Worm (Caenorhabditis elegans) whole organism, late embryonic: ENCODE measurements around the gene fbxa-3.

ENCODE experiments used
- C08G9.2 ChIP-seq: sonication (generic microtip); optimal IDR thresholded peaks from 2 replicates; lab custom pipeline; 2016; ENCODE audit warnings: mild to moderate bottlenecking, missing genetic modification characterization, moderate library complexity, missing compliant biosample characterization
- C38D4.7 ChIP-seq: fragments of 200-800 bp; sonication (Bioruptor generic); optimal IDR thresholded peaks from 2 replicates; lab custom pipeline; 2018; ENCODE audit warnings: mild to moderate bottlenecking, missing genetic modification characterization, moderate library complexity, missing compliant biosample characterization
- F13H6.1 ChIP-seq: sonication (generic microtip); optimal IDR thresholded peaks from 2 replicates; lab custom pipeline; 2016; ENCODE audit warnings: missing genetic modification characterization, missing compliant biosample characterization
- K02D7.2 ChIP-seq: sonication (generic microtip); optimal IDR thresholded peaks from 2 replicates; lab custom pipeline; 2017; ENCODE audit warnings: mild to moderate bottlenecking, missing genetic modification characterization, missing compliant biosample characterization
- K09A11.1 ChIP-seq: sonication (generic microtip); optimal IDR thresholded peaks from 2 replicates; lab custom pipeline; 2017; ENCODE audit warnings: antibody characterized with exemption, mild to moderate bottlenecking, missing genetic modification characterization, missing compliant biosample characterization; ENCODE audit not compliant: insufficient read depth
- Y22D7AL.16 ChIP-seq: sonication (generic microtip); optimal IDR thresholded peaks from 2 replicates; lab custom pipeline; 2016; ENCODE audit warnings: missing genetic modification characterization, missing compliant biosample characterization
- ama-1 ChIP-seq: fragments of 150-350 bp; optimal IDR thresholded peaks from 2 replicates; lab custom pipeline; 2014
- ceh-18 ChIP-seq: sonication (generic microtip); optimal IDR thresholded peaks from 2 replicates; lab custom pipeline; 2016; ENCODE audit warnings: missing genetic modification characterization, missing compliant biosample characterization
- ceh-19 ChIP-seq: fragments of 200-800 bp; sonication (Bioruptor generic); optimal IDR thresholded peaks from 2 replicates; lab custom pipeline; 2018; ENCODE audit warnings: mild to moderate bottlenecking, missing genetic modification characterization, missing compliant biosample characterization
- ceh-2 ChIP-seq: sonication (generic microtip); optimal IDR thresholded peaks from 2 replicates; lab custom pipeline; 2016; ENCODE audit warnings: missing genotype, missing genetic modification characterization, missing compliant biosample characterization
- ceh-22 ChIP-seq: sonication (generic microtip); optimal IDR thresholded peaks from 2 replicates; lab custom pipeline; 2017; ENCODE audit warnings: missing biosample characterization, missing genetic modification characterization
- ceh-24 ChIP-seq: sonication (generic microtip); optimal IDR thresholded peaks from 2 replicates; lab custom pipeline; 2016; ENCODE audit warnings: mild to moderate bottlenecking, missing genetic modification characterization, missing compliant biosample characterization
- ceh-30 ChIP-seq: fragments of 150-350 bp; optimal IDR thresholded peaks from 2 replicates; lab custom pipeline; 2014; ENCODE audit warnings: missing biosample characterization, missing genetic modification characterization
- ceh-34 ChIP-seq: sonication (generic microtip); optimal IDR thresholded peaks from 2 replicates; lab custom pipeline; 2016; ENCODE audit warnings: mild to moderate bottlenecking, missing genetic modification characterization, missing compliant biosample characterization
- ceh-48 ChIP-seq: sonication (generic microtip); optimal IDR thresholded peaks from 2 replicates; lab custom pipeline; 2016; ENCODE audit warnings: missing genetic modification characterization, inconsistent platforms, missing compliant biosample characterization
- ceh-6 ChIP-seq: fragments of 200-800 bp; sonication (Bioruptor generic); optimal IDR thresholded peaks from 2 replicates; lab custom pipeline; 2018; ENCODE audit warnings: mild to moderate bottlenecking, missing genetic modification characterization, missing compliant biosample characterization
- ceh-9 ChIP-seq: sonication (generic microtip); optimal IDR thresholded peaks from 2 replicates; lab custom pipeline; 2016; ENCODE audit warnings: mild to moderate bottlenecking, missing genetic modification characterization, inconsistent platforms, missing compliant biosample characterization
- che-1 ChIP-seq: sonication (generic microtip); optimal IDR thresholded peaks from 2 replicates; lab custom pipeline; 2016; ENCODE audit warnings: mild to moderate bottlenecking, missing genetic modification characterization, missing compliant biosample characterization
- dve-1 ChIP-seq: sonication (generic microtip); optimal IDR thresholded peaks from 2 replicates; lab custom pipeline; 2017; ENCODE audit warnings: antibody characterized with exemption, mild to moderate bottlenecking, missing genetic modification characterization, missing compliant biosample characterization
- elt-2 ChIP-seq: sonication (generic microtip); optimal IDR thresholded peaks from 2 replicates; lab custom pipeline; 2016; ENCODE audit warnings: missing genetic modification reagents, missing genetic modification characterization, missing compliant biosample characterization
- eyg-1 ChIP-seq: sonication (generic microtip); optimal IDR thresholded peaks from 2 replicates; lab custom pipeline; 2016; ENCODE audit warnings: missing genotype, missing genetic modification characterization, missing compliant biosample characterization
- fax-1 ChIP-seq: sonication (generic microtip); optimal IDR thresholded peaks from 2 replicates; lab custom pipeline; 2016; ENCODE audit warnings: missing genotype, missing genetic modification characterization, missing compliant biosample characterization
- fkh-10 ChIP-seq: fragments of 150-350 bp; optimal IDR thresholded peaks from 2 replicates; lab custom pipeline; 2014; ENCODE audit warnings: missing biosample characterization, missing genetic modification reagents, missing genetic modification characterization
- fkh-6 ChIP-seq: sonication (generic microtip); optimal IDR thresholded peaks from 2 replicates; lab custom pipeline; 2016; ENCODE audit warnings: missing genetic modification characterization, missing compliant biosample characterization
- gmeb-2 ChIP-seq: sonication (generic microtip); optimal IDR thresholded peaks from 2 replicates; lab custom pipeline; 2016; ENCODE audit warnings: missing genetic modification characterization, inconsistent platforms, missing compliant biosample characterization
- hlh-30 ChIP-seq: sonication (generic microtip); optimal IDR thresholded peaks from 2 replicates; lab custom pipeline; 2017; ENCODE audit warnings: antibody characterized with exemption, missing genetic modification characterization, missing compliant biosample characterization; ENCODE audit not compliant: insufficient read depth
- hlh-6 ChIP-seq: sonication (generic microtip); optimal IDR thresholded peaks from 2 replicates; lab custom pipeline; 2016; ENCODE audit warnings: missing genotype, missing genetic modification characterization, missing compliant biosample characterization
- lim-6 ChIP-seq: sonication (generic microtip); optimal IDR thresholded peaks from 2 replicates; lab custom pipeline; 2016; ENCODE audit warnings: missing genetic modification characterization, missing compliant biosample characterization
- madf-2 ChIP-seq: sonication (generic microtip); optimal IDR thresholded peaks from 2 replicates; lab custom pipeline; 2017; ENCODE audit warnings: missing genetic modification characterization, missing compliant biosample characterization
- nfya-1 ChIP-seq: sonication (generic microtip); optimal IDR thresholded peaks from 2 replicates; lab custom pipeline; 2017; ENCODE audit warnings: missing genetic modification characterization, mild to moderate bottlenecking, missing compliant biosample characterization, antibody characterized with exemption, moderate library complexity
- nhr-232 ChIP-seq: sonication (generic microtip); optimal IDR thresholded peaks from 2 replicates; lab custom pipeline; 2016; ENCODE audit warnings: missing genetic modification characterization, missing compliant biosample characterization
- odd-2 ChIP-seq: sonication (generic microtip); optimal IDR thresholded peaks from 2 replicates; lab custom pipeline; 2017; ENCODE audit warnings: antibody characterized with exemption, mild to moderate bottlenecking, missing genetic modification characterization, missing compliant biosample characterization
- pag-3 ChIP-seq: sonication (generic microtip); optimal IDR thresholded peaks from 2 replicates; lab custom pipeline; 2016; ENCODE audit warnings: missing compliant biosample characterization, missing genetic modification characterization, borderline replicate concordance
- pax-1 ChIP-seq: fragments of 150-350 bp; optimal IDR thresholded peaks from 2 replicates; lab custom pipeline; 2014; ENCODE audit warnings: missing biosample characterization, missing genetic modification characterization
- pha-4 ChIP-seq: fragments of 150-350 bp; optimal IDR thresholded peaks from 2 replicates; lab custom pipeline; 2018; ENCODE audit warnings: missing biosample characterization, missing genetic modification reagents, missing genetic modification characterization
- ref-2 ChIP-seq: sonication (generic microtip); optimal IDR thresholded peaks from 2 replicates; lab custom pipeline; 2016; ENCODE audit warnings: missing genetic modification characterization, missing compliant biosample characterization
- rnt-1 ChIP-seq: sonication (generic microtip); optimal IDR thresholded peaks from 2 replicates; lab custom pipeline; 2016; ENCODE audit warnings: missing genetic modification characterization, missing compliant biosample characterization
- sdc-2 ChIP-seq: sonication (generic microtip); optimal IDR thresholded peaks from 2 replicates; lab custom pipeline; 2016; ENCODE audit warnings: missing genotype, missing genetic modification characterization, missing compliant biosample characterization
- sox-2 ChIP-seq: fragments of 200-800 bp; sonication (Bioruptor generic); IDR thresholded peaks from 2 replicates; pipeline ENCODE4 v1.3.6; 2022; ENCODE audit warnings: missing genetic modification reagents, missing genetic modification characterization, missing compliant biosample characterization
- sox-4 ChIP-seq: sonication (generic microtip); optimal IDR thresholded peaks from 2 replicates; lab custom pipeline; 2017; ENCODE audit warnings: mild to moderate bottlenecking, missing genetic modification characterization, inconsistent platforms, missing compliant biosample characterization
- ttx-3 ChIP-seq: sonication (generic microtip); optimal IDR thresholded peaks from 2 replicates; lab custom pipeline; 2016; ENCODE audit warnings: missing genetic modification reagents, missing genetic modification characterization, missing compliant biosample characterization

Gene fbxa-3

ce11 chrII:1818300-1818699 lies 2.4 kb downstream of the fbxa-3 start, which contains the start of gene fbxb-10:
fbxb-10 (minus strand) TSS chrII:1818400.
- TF ChIP-seq elt-2 (tag; lab: Kevin White, UChicago) (no peak), ceh-34 (tag; lab: Kevin White, UChicago) (no peak), sox-4 (no peak)
- TF ChIP-seq, all 69 proteins: peak for 0

- TF ChIP-seq pax-1 (tag; lab: Kevin White, UChicago), result no peak
- TF ChIP-seq K02D7.2 (tag; lab: Kevin White, UChicago), result no peak
- no peak for TF ChIP-seq odd-2
- no peak for TF ChIP-seq K09A11.1 (tag; lab: Kevin White, UChicago)
- no peak for TF ChIP-seq Y22D7AL.16 (tag; lab: Kevin White, UChicago)
- no peak for TF ChIP-seq rnt-1 (tag; lab: Kevin White, UChicago)
- no peak for TF ChIP-seq fkh-10 (GFP tag; lab: Kevin White, UChicago)
- no peak for TF ChIP-seq ceh-30
- TF ChIP-seq ceh-6 (GFP tag; lab: Kevin White, UChicago), result no peak
- no peak for TF ChIP-seq gmeb-2 (tag; lab: Kevin White, UChicago)
Observed at ce11 chrII:1816053-1816452, 4.6 kb downstream of the fbxa-3 start.

- TF ChIP-seq hlh-6 (tag; lab: Kevin White, UChicago) (no peak), hlh-30 (tag; lab: Kevin White, UChicago) (peak; percentile 42)
Observed at ce11 chrII:1808217-1808616, 12.5 kb downstream of the fbxa-3 start, which contains the start of gene C08F1.8. C08F1.8 (minus strand) TSS chrII:1808317.

ce11 chrII:1806358-1806757 lies 14.3 kb downstream of the fbxa-3 start, which contains the start of gene C08F1.12:
C08F1.12 (minus strand) TSS chrII:1806458.
- TF ChIP-seq che-1 (tag; lab: Kevin White, UChicago), result no peak
- no peak for TF ChIP-seq F13H6.1 (tag; lab: Kevin White, UChicago)
- no peak for TF ChIP-seq sox-2 (GFP tag; lab: Robert Waterston, UW)
- no peak for TF ChIP-seq madf-2
- no peak for TF ChIP-seq ttx-3 (tag; lab: Kevin White, UChicago)
- no peak for TF ChIP-seq ref-2
- TF ChIP-seq ceh-48 (tag; lab: Kevin White, UChicago), result no peak
- TF ChIP-seq pax-1 (tag; lab: Kevin White, UChicago), result no peak
- TF ChIP-seq ceh-34 (tag; lab: Kevin White, UChicago), result no peak
- TF ChIP-seq nfya-1 (tag; lab: Kevin White, UChicago), result no peak
- no peak for TF ChIP-seq sdc-2
- TF ChIP-seq eyg-1 (tag; lab: Kevin White, UChicago), result no peak
- no peak for TF ChIP-seq fkh-6 (tag; lab: Kevin White, UChicago)
- no peak for TF ChIP-seq dve-1 (tag; lab: Kevin White, UChicago)
- no peak for TF ChIP-seq ceh-19 (GFP tag; lab: Kevin White, UChicago)

- no peak for TF ChIP-seq ceh-18 (tag; lab: Kevin White, UChicago)
- no peak for TF ChIP-seq pha-4 (tag; lab: Kevin White, UChicago)
- TF ChIP-seq K09A11.1 (tag; lab: Kevin White, UChicago), result no peak
- TF ChIP-seq F13H6.1 (tag; lab: Kevin White, UChicago), result no peak
- no peak for TF ChIP-seq ceh-9 (tag; lab: Kevin White, UChicago)
- no peak for TF ChIP-seq rnt-1 (tag; lab: Kevin White, UChicago)
- no peak for TF ChIP-seq sox-2 (GFP tag; lab: Robert Waterston, UW)
- TF ChIP-seq Y22D7AL.16 (tag; lab: Kevin White, UChicago), result no peak
Observed at ce11 chrII:1788087-1788486, 32.6 kb downstream of the fbxa-3 start, which contains the start of the genes C08F1.6 and fbxb-13. C08F1.6 (minus strand) TSS chrII:1788187. fbxb-13 (plus strand) TSS chrII:1788277.

ce11 chrII:1787208-1787607 lies 33.5 kb downstream of the fbxa-3 start:
- TF ChIP-seq sox-2 (GFP tag; lab: Robert Waterston, UW), result no peak
- TF ChIP-seq ceh-19 (GFP tag; lab: Kevin White, UChicago), result no peak
- no peak for TF ChIP-seq fax-1 (tag; lab: Kevin White, UChicago)
- no peak for TF ChIP-seq F13H6.1 (tag; lab: Kevin White, UChicago)
- no peak for TF ChIP-seq ceh-2 (tag; lab: Kevin White, UChicago)
- TF ChIP-seq ceh-24, result no peak
- TF ChIP-seq C38D4.7, result no peak
- no peak for TF ChIP-seq ceh-22 (tag; lab: Kevin White, UChicago)
- TF ChIP-seq lim-6 (tag; lab: Kevin White, UChicago), result no peak
- no peak for TF ChIP-seq ama-1 (lab: Kevin White, UChicago)
- TF ChIP-seq eyg-1 (tag; lab: Kevin White, UChicago), result no peak
- no peak for TF ChIP-seq elt-2 (tag; lab: Kevin White, UChicago)
- no peak for TF ChIP-seq pag-3 (tag; lab: Kevin White, UChicago)
- TF ChIP-seq C08G9.2 (tag; lab: Kevin White, UChicago), result no peak
- no peak for TF ChIP-seq nhr-232 (tag; lab: Kevin White, UChicago)
- no peak for TF ChIP-seq ttx-3 (tag; lab: Kevin White, UChicago)
